Fruit fly (Drosophila melanogaster) Kc167 (cell line): ENCODE data around the gene CG9500.

Source experiments
- Myc ChIP-seq: fragments of >200 bp; optimal IDR thresholded peaks from 2 replicates; lab custom pipeline; 2017; ENCODE audit warnings: missing external identifiers
- Sin3A ChIP-seq: fragments of >200 bp; optimal IDR thresholded peaks from 2 replicates; lab custom pipeline; 2018; ENCODE audit warnings: missing external identifiers
- h ChIP-seq: fragments of >200 bp; optimal IDR thresholded peaks from 3 replicates; lab custom pipeline; 2018; ENCODE audit warnings: missing external identifiers
- insv ChIP-seq: fragments of >200 bp; optimal IDR thresholded peaks from 3 replicates; lab custom pipeline; 2018; ENCODE audit warnings: missing external identifiers
- psq ChIP-seq: fragments of >200 bp; optimal IDR thresholded peaks from 2 replicates; lab custom pipeline; 2017; ENCODE audit warnings: missing external identifiers
- ttk ChIP-seq: sonication (Bioruptor generic); optimal IDR thresholded peaks from 2 replicates; lab custom pipeline; 2017; ENCODE audit warnings: missing external identifiers

DNA sequence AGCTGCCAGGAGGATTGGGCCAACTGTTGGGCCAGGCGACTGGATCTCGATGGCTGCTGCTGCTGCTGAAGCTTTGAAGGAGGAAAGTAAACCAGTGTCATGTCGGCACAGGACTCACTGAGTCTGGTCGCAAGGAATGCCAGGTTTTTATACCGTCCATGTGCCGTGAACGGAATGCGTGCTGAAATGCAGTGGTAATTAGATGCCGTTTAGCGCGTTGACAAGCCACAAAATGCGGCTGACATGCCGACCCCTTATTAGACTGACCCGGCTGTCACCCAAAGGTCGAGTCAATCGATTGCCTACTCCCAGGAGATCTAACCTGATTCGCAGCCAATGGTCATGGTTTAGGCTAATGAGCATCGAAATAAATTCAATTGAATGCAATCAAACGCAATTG, 3.9 kb downstream of the CG9500 start, which contains the start of gene ppk7:
- TF ChIP-seq psq (lab: Kevin White, UChicago), result no peak
- no peak for TF ChIP-seq h
- TF ChIP-seq insv, result no peak
- no peak for TF ChIP-seq Sin3A (lab: Kevin White, UChicago)
- no peak for TF ChIP-seq ttk
- no peak for TF ChIP-seq Myc (lab: Kevin White, UChicago)
